Fruit fly (Drosophila melanogaster) whole organism: ENCODE results near the gene CG32428.

ENCODE experiments used
- CG8478 ChIP-seq: fragments of >200 bp; optimal IDR thresholded peaks from 2 replicates; lab custom pipeline; 2018; ENCODE audit warnings: inconsistent platforms
- Dll ChIP-seq: fragments of >200 bp; optimal IDR thresholded peaks from 2 replicates; lab custom pipeline; 2017
- EcR ChIP-seq, 2 experiments: fragments of >200 bp; optimal IDR thresholded peaks; 2 replicates each; lab custom pipeline; 2017; ENCODE audit warnings: missing biosample characterization in 2 of 2, missing genetic modification characterization in 2 of 2, missing genetic modification reagents in 2 of 2
- pan ChIP-seq: fragments of >200 bp; optimal IDR thresholded peaks from 2 replicates; lab custom pipeline; 2017
- psq ChIP-seq: fragments of >200 bp; optimal IDR thresholded peaks from 2 replicates; lab custom pipeline; 2017
- usp ChIP-seq: fragments of >200 bp; optimal IDR thresholded peaks from 2 replicates; lab custom pipeline; 2017; ENCODE audit warnings: missing biosample characterization, missing genetic modification characterization, mixed read lengths

The CG32428 gene

dm6 chr3L:20493417-20494261, 20.1 kb upstream of the CG32428 start:
- no peak for TF ChIP-seq pan
- no peak for TF ChIP-seq psq
- TF ChIP-seq CG8478 (lab: Kevin White, UChicago), result no peak
- TF ChIP-seq usp (GFP tag; lab: Kevin White, UChicago), result no peak
- no peak for TF ChIP-seq EcR (GFP tag; optimal IDR thresholded peaks at IDR 0.05; lab: Kevin White, UChicago)
- no peak for TF ChIP-seq Dll

- TF ChIP-seq EcR (GFP tag; optimal IDR thresholded peaks at IDR 0.05; lab: Kevin White, UChicago) (no peak), pan (no peak), usp (GFP tag; lab: Kevin White, UChicago) (no peak), Dll (no peak), psq (no peak), CG8478 (lab: Kevin White, UChicago) (no peak)
These were observed 18.1 kb upstream of the CG32428 start, which contains the start of gene ND-39 for dm6 chr3L:20491525-20492132. Gene ND-39 (plus strand): TSS chr3L:20492082.

dm6 chr3L:20487649-20488048, 14.1 kb upstream of the CG32428 start:
- no peak for TF ChIP-seq usp (GFP tag; lab: Kevin White, UChicago)
- TF ChIP-seq pan, result peak; percentile 34
- no peak for TF ChIP-seq EcR (GFP tag; optimal IDR thresholded peaks at IDR 0.05; lab: Kevin White, UChicago)
- no peak for TF ChIP-seq Dll
- no peak for TF ChIP-seq psq

- no peak for TF ChIP-seq pan
- no peak for TF ChIP-seq Dll
- no peak for TF ChIP-seq CG8478 (lab: Kevin White, UChicago)
- no peak for TF ChIP-seq EcR (GFP tag; optimal IDR thresholded peaks at IDR 0.05; lab: Kevin White, UChicago)
- TF ChIP-seq usp (GFP tag; lab: Kevin White, UChicago), result no peak
- no peak for TF ChIP-seq psq
These were observed 1.3 kb upstream of the CG32428 start for dm6 chr3L:20474789-20475208.

- TF ChIP-seq psq (no peak), usp (GFP tag; lab: Kevin White, UChicago) (no peak), EcR (GFP tag; optimal IDR thresholded peaks at IDR 0.05; lab: Kevin White, UChicago) (no peak), Dll (no peak), CG8478 (lab: Kevin White, UChicago) (no peak), pan (no peak)
These were observed 770 bp upstream of the CG32428 start, which contains the start of gene isoQC for dm6 chr3L:20474197-20474788. Gene isoQC (plus strand): TSS chr3L:20474466.

- TF ChIP-seq usp (GFP tag; lab: Kevin White, UChicago) (no peak), pan (no peak)
These were observed 916 bp downstream of the CG32428 start for dm6 chr3L:20472607-20473006.

dm6 chr3L:20471499-20472313, 1.8 kb downstream of the CG32428 start:
- no peak for TF ChIP-seq CG8478 (lab: Kevin White, UChicago)
- no peak for TF ChIP-seq usp (GFP tag; lab: Kevin White, UChicago)
- no peak for TF ChIP-seq EcR (GFP tag; optimal IDR thresholded peaks at IDR 0.05; lab: Kevin White, UChicago)
- TF ChIP-seq Dll, result no peak
- no peak for TF ChIP-seq pan
- no peak for TF ChIP-seq psq

- TF ChIP-seq EcR (GFP tag; optimal IDR thresholded peaks at IDR 0.05; lab: Kevin White, UChicago), result no peak
- no peak for TF ChIP-seq pan
- TF ChIP-seq usp (GFP tag; lab: Kevin White, UChicago), result no peak
- TF ChIP-seq Dll, result no peak
- no peak for TF ChIP-seq CG8478 (lab: Kevin White, UChicago)
- no peak for TF ChIP-seq psq
These were observed 2.5 kb downstream of the CG32428 start for dm6 chr3L:20470991-20471498.

- TF ChIP-seq CG8478 (lab: Kevin White, UChicago) (no peak), usp (GFP tag; lab: Kevin White, UChicago) (no peak), Dll (no peak), pan (no peak), EcR (GFP tag; optimal IDR thresholded peaks at IDR 0.05; lab: Kevin White, UChicago) (no peak), psq (no peak)
These were observed 6.1 kb downstream of the CG32428 start for dm6 chr3L:20467433-20467832.

- TF ChIP-seq EcR (GFP tag; optimal IDR thresholded peaks at IDR 0.05; lab: Kevin White, UChicago) (no peak), pan (no peak), Dll (no peak), CG8478 (lab: Kevin White, UChicago) (no peak), psq (no peak), usp (GFP tag; lab: Kevin White, UChicago) (no peak)
These were observed 6.9 kb downstream of the CG32428 start, which contains the start of gene Tdh for dm6 chr3L:20466599-20466998. Gene Tdh (plus strand): TSS chr3L:20466944.

- TF ChIP-seq CG8478 (lab: Kevin White, UChicago) (no peak), Dll (no peak), psq (no peak), pan (no peak), usp (GFP tag; lab: Kevin White, UChicago) (no peak), EcR (GFP tag; optimal IDR thresholded peaks at IDR 0.05; lab: Kevin White, UChicago) (no peak)
These were observed 7.6 kb downstream of the CG32428 start, which contains the start of gene CG42764 for dm6 chr3L:20465941-20466340. Gene CG42764 (minus strand): TSS chr3L:20466041.
